Fruit fly (Drosophila melanogaster) Kc167 (cell line): ENCODE data around the gene Top3alpha.

ENCODE experiments used
- Sin3A ChIP-seq: fragments of >200 bp; optimal IDR thresholded peaks from 2 replicates; lab custom pipeline; 2018; ENCODE audit warnings: missing external identifiers
- h ChIP-seq: fragments of >200 bp; optimal IDR thresholded peaks from 3 replicates; lab custom pipeline; 2018; ENCODE audit warnings: missing external identifiers
- insv ChIP-seq: fragments of >200 bp; optimal IDR thresholded peaks from 3 replicates; lab custom pipeline; 2018; ENCODE audit warnings: missing external identifiers
- psq ChIP-seq: fragments of >200 bp; optimal IDR thresholded peaks from 2 replicates; lab custom pipeline; 2017; ENCODE audit warnings: missing external identifiers
- ttk ChIP-seq: sonication (Bioruptor generic); optimal IDR thresholded peaks from 2 replicates; lab custom pipeline; 2017; ENCODE audit warnings: missing external identifiers

DNA sequence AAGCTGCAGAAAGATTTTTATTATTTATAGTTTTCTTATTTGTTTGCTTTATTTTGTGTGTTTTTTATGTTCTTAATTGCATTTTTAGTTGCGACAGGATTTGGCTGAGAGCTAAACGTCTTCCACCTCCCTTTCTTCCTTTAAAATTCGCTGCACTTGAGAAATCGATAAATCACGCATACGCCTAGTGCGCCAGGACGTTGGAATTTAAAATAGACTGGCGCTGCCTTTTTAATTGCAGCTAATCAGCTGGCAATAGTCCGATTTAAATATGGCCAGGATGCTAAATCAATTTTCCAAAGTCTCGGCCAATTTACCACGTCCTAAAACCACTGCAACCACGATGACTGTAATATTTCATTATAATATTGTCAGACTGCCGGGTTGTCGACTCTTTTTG lies 28.9 kb downstream of the Top3alpha start:
- TF ChIP-seq psq (lab: Kevin White, UChicago) (no peak), ttk (lab: Kevin White, UChicago) (no peak), h (lab: Kevin White, UChicago) (no peak), insv (lab: Kevin White, UChicago) (no peak), Sin3A (lab: Kevin White, UChicago) (no peak)
